Worm (Caenorhabditis elegans) whole organism, young adult: Measurements from ENCODE around the gene Y57A10A.5.

Source experiments
- C17E4.6 ChIP-seq: fragments of 200-800 bp; sonication (Bioruptor generic); IDR thresholded peaks from 2 replicates; pipeline ENCODE4 v1.3.6; 2022; ENCODE audit warnings: missing genetic modification reagents, missing genetic modification characterization, missing compliant biosample characterization
- Y95B8A.8 ChIP-seq: fragments of 200-800 bp; sonication (Bioruptor generic); IDR thresholded peaks from 2 replicates; pipeline ENCODE4 v1.3.6; 2022; ENCODE audit warnings: missing genetic modification reagents, missing genetic modification characterization, missing compliant biosample characterization
- egl-44 ChIP-seq: fragments of 200-800 bp; sonication (Bioruptor generic); IDR thresholded peaks from 2 replicates; pipeline ENCODE4 v1.3.6; 2022; ENCODE audit warnings: missing genetic modification reagents, missing genetic modification characterization, missing compliant biosample characterization
- lin-35 ChIP-seq, 3 experiments: fragments of 150-350 bp in 2 of 3; sonication (generic microtip) in 1 of 3; optimal IDR thresholded peaks; 2 replicates each; lab custom pipeline; 2014 to 2018; ENCODE audit warnings: missing biosample characterization in 3 of 3, missing genetic modification characterization in 3 of 3, missing genetic modification reagents in 3 of 3
- snpc-4 ChIP-seq, 5 experiments: fragments of 150-350 bp in 1 of 5; sonication (generic microtip) in 4 of 5; optimal IDR thresholded peaks; 2 replicates each; lab custom pipeline; 2014 to 2018; ENCODE audit warnings: missing genetic modification characterization in 5 of 5, missing biosample characterization in 3 of 5, antibody characterized with exemption in 2 of 5, mild to moderate bottlenecking in 2 of 5, missing compliant biosample characterization in 2 of 5, missing genotype in 2 of 5, moderate library complexity in 2 of 5, missing genetic modification reagents in 1 of 5
- unc-62 ChIP-seq: fragments of 150-350 bp; optimal IDR thresholded peaks from 2 replicates; lab custom pipeline; 2014; ENCODE audit warnings: missing biosample characterization, missing genetic modification reagents, missing genetic modification characterization

- TF ChIP-seq snpc-4 (GFP tag; optimal IDR thresholded peaks at IDR 0.05; lab: Kevin White, UChicago) (no peak), snpc-4 (tag; optimal IDR thresholded peaks at IDR 0.05; lab: Kevin White, UChicago) (no peak), C17E4.6 (GFP tag; lab: Robert Waterston, UW) (no peak), lin-35 (GFP tag; optimal IDR thresholded peaks at IDR 0.05; lab: Kevin White, UChicago) (no peak), unc-62 (GFP tag; lab: Kevin White, UChicago) (no peak), egl-44 (GFP tag; lab: Robert Waterston, UW) (no peak), Y95B8A.8 (GFP tag; lab: Robert Waterston, UW) (no peak)
These were observed 23.4 kb upstream of the Y57A10A.5 start, which contains the start of gene set-24 for ce11 chrII:12130868-12131267.
